Worm (Caenorhabditis elegans) whole organism, early embryonic: ENCODE measurements around the gene aex-4.

Experiments used
- B0310.2 ChIP-seq: sonication (generic microtip); optimal IDR thresholded peaks from 2 replicates; lab custom pipeline; 2016; ENCODE audit warnings: mild to moderate bottlenecking, missing genetic modification characterization, missing compliant biosample characterization
- F13C5.2 ChIP-seq: sonication (generic microtip); optimal IDR thresholded peaks from 2 replicates; lab custom pipeline; 2017; ENCODE audit warnings: mild to moderate bottlenecking, missing genetic modification characterization, inconsistent platforms, missing compliant biosample characterization
- aly-1 ChIP-seq: sonication (generic microtip); optimal IDR thresholded peaks from 2 replicates; lab custom pipeline; 2016; ENCODE audit warnings: missing genetic modification characterization, missing compliant biosample characterization
- ama-1 ChIP-seq: fragments of 150-350 bp; optimal IDR thresholded peaks from 2 replicates; lab custom pipeline; 2014
- ceh-13 ChIP-seq: fragments of 200-800 bp; sonication (Bioruptor generic); optimal IDR thresholded peaks from 2 replicates; lab custom pipeline; 2018; ENCODE audit warnings: mild to moderate bottlenecking, missing genetic modification characterization, missing compliant biosample characterization
- ceh-36 ChIP-seq: sonication (generic microtip); optimal IDR thresholded peaks from 2 replicates; lab custom pipeline; 2016; ENCODE audit warnings: missing genetic modification characterization, inconsistent platforms, missing compliant biosample characterization
- ets-7 ChIP-seq: sonication (generic microtip); optimal IDR thresholded peaks from 2 replicates; lab custom pipeline; 2016; ENCODE audit warnings: missing genotype, missing genetic modification characterization, missing compliant biosample characterization
- flt-1 ChIP-seq: fragments of 200-800 bp; sonication (Bioruptor generic); IDR thresholded peaks from 2 replicates; pipeline ENCODE4 v1.3.6; 2022; ENCODE audit warnings: missing genetic modification characterization, missing compliant biosample characterization
- hmbx-1 ChIP-seq: sonication (generic microtip); optimal IDR thresholded peaks from 2 replicates; lab custom pipeline; 2016; ENCODE audit warnings: mild to moderate bottlenecking, missing genetic modification characterization, missing compliant biosample characterization
- hmg-4 ChIP-seq: fragments of 200-800 bp; sonication (Bioruptor generic); optimal IDR thresholded peaks from 2 replicates; lab custom pipeline; 2018; ENCODE audit warnings: mild to moderate bottlenecking, missing genetic modification characterization, missing compliant biosample characterization
- hnd-1 ChIP-seq: sonication (generic microtip); optimal IDR thresholded peaks from 2 replicates; lab custom pipeline; 2016; ENCODE audit warnings: missing genetic modification characterization, missing compliant biosample characterization
- pes-1 ChIP-seq: fragments of 200-800 bp; sonication (Bioruptor generic); IDR thresholded peaks from 2 replicates; pipeline ENCODE4 v1.3.6; 2022; ENCODE audit warnings: missing genetic modification reagents, missing genetic modification characterization, missing compliant biosample characterization
- scrt-1 ChIP-seq: fragments of 200-800 bp; sonication (Bioruptor generic); IDR thresholded peaks from 2 replicates; pipeline ENCODE4 v1.3.6; 2022; ENCODE audit warnings: missing genetic modification characterization, missing compliant biosample characterization
- sea-1 ChIP-seq: fragments of 200-800 bp; sonication (Bioruptor generic); conservative IDR thresholded peaks from 2 replicates; pipeline ENCODE4 v1.3.6; 2022; ENCODE audit warnings: missing genetic modification characterization, missing compliant biosample characterization
- tbx-11 ChIP-seq: fragments of 200-800 bp; sonication (Bioruptor generic); IDR thresholded peaks from 2 replicates; pipeline ENCODE4 v1.3.6; 2022; ENCODE audit warnings: missing genetic modification characterization, missing compliant biosample characterization
- tbx-37 ChIP-seq: fragments of 200-800 bp; sonication (Bioruptor generic); conservative IDR thresholded peaks from 2 replicates; pipeline ENCODE4 v1.3.6; 2022; ENCODE audit warnings: missing genetic modification reagents, missing genetic modification characterization, missing compliant biosample characterization
- tra-4 ChIP-seq: sonication (generic microtip); optimal IDR thresholded peaks from 2 replicates; lab custom pipeline; 2017; ENCODE audit warnings: missing genetic modification characterization, missing compliant biosample characterization

Gene aex-4

ce11 chrX:3759345-3759744 lies 30.3 kb downstream of the aex-4 start, which contains the start of gene T14G12.6:
T14G12.6 (minus strand) TSS chrX:3759445.
- TF ChIP-seq B0310.2 (tag; lab: Kevin White, UChicago) = no peak
- TF ChIP-seq F13C5.2 (tag; lab: Kevin White, UChicago) = no peak
- TF ChIP-seq ceh-13 (GFP tag; lab: Kevin White, UChicago) = no peak
- no peak for TF ChIP-seq scrt-1 (GFP tag; lab: Robert Waterston, UW)

- TF ChIP-seq tra-4 (tag; lab: Kevin White, UChicago) (no peak), scrt-1 (GFP tag; lab: Robert Waterston, UW) (0 out of 2 replicates have a peak, but pooled peaks have one; percentile 58)
Measured at ce11 chrX:3759820-3760219, 30.7 kb downstream of the aex-4 start.

ce11 chrX:3762410-3762809 lies 33.3 kb downstream of the aex-4 start, which contains the start of gene T14G12.11:
T14G12.11 (minus strand) TSS chrX:3762547.
- TF ChIP-seq tbx-37 (GFP tag; lab: Robert Waterston, UW) (no peak), tra-4 (tag; lab: Kevin White, UChicago) (no peak), hmg-4 (GFP tag; lab: Kevin White, UChicago) (no peak), ets-7 (tag; lab: Kevin White, UChicago) (no peak), B0310.2 (tag; lab: Kevin White, UChicago) (no peak), ceh-13 (GFP tag; lab: Kevin White, UChicago) (no peak), F13C5.2 (tag; lab: Kevin White, UChicago) (no peak), aly-1 (tag; lab: Kevin White, UChicago) (no peak), flt-1 (GFP tag; lab: Robert Waterston, UW) (no peak), hnd-1 (tag; lab: Kevin White, UChicago) (no peak), pes-1 (GFP tag; lab: Robert Waterston, UW) (no peak), hmbx-1 (tag; lab: Kevin White, UChicago) (no peak), sea-1 (GFP tag; lab: Robert Waterston, UW) (no peak), ama-1 (no peak)

ce11 chrX:3764295-3764694 lies 35.2 kb downstream of the aex-4 start, which contains the start of gene F47B7.3:
F47B7.3 (minus strand) TSS chrX:3764395.
- TF ChIP-seq F13C5.2 (tag; lab: Kevin White, UChicago) (no peak), scrt-1 (GFP tag; lab: Robert Waterston, UW) (no peak), ceh-36 (tag; lab: Kevin White, UChicago) (no peak), hmbx-1 (tag; lab: Kevin White, UChicago) (no peak), aly-1 (tag; lab: Kevin White, UChicago) (no peak), ceh-13 (GFP tag; lab: Kevin White, UChicago) (no peak), B0310.2 (tag; lab: Kevin White, UChicago) (no peak), tra-4 (tag; lab: Kevin White, UChicago) (no peak), tbx-37 (GFP tag; lab: Robert Waterston, UW) (no peak), hnd-1 (tag; lab: Kevin White, UChicago) (no peak), tbx-11 (GFP tag; lab: Robert Waterston, UW) (no peak), sea-1 (GFP tag; lab: Robert Waterston, UW) (no peak)

ce11 chrX:3766552-3766951 lies 37.5 kb downstream of the aex-4 start, which contains the start of gene F47B7.4:
F47B7.4 (minus strand) TSS chrX:3766652.
- TF ChIP-seq ceh-13 (GFP tag; lab: Kevin White, UChicago) (no peak), ceh-36 (tag; lab: Kevin White, UChicago) (no peak), ama-1 (no peak), hnd-1 (tag; lab: Kevin White, UChicago) (no peak), sea-1 (GFP tag; lab: Robert Waterston, UW) (no peak), B0310.2 (tag; lab: Kevin White, UChicago) (no peak), F13C5.2 (tag; lab: Kevin White, UChicago) (no peak), hmg-4 (GFP tag; lab: Kevin White, UChicago) (no peak), flt-1 (GFP tag; lab: Robert Waterston, UW) (no peak), pes-1 (GFP tag; lab: Robert Waterston, UW) (no peak), tbx-37 (GFP tag; lab: Robert Waterston, UW) (no peak), hmbx-1 (tag; lab: Kevin White, UChicago) (no peak), tbx-11 (GFP tag; lab: Robert Waterston, UW) (no peak), tra-4 (tag; lab: Kevin White, UChicago) (no peak), ets-7 (tag; lab: Kevin White, UChicago) (no peak), aly-1 (tag; lab: Kevin White, UChicago) (no peak)

- TF ChIP-seq ama-1 = no peak
- TF ChIP-seq tra-4 (tag; lab: Kevin White, UChicago) = no peak
- TF ChIP-seq tbx-11 (GFP tag; lab: Robert Waterston, UW) = no peak
- TF ChIP-seq ceh-36 (tag; lab: Kevin White, UChicago) = no peak
- no peak for TF ChIP-seq hmbx-1 (tag; lab: Kevin White, UChicago)
- TF ChIP-seq flt-1 (GFP tag; lab: Robert Waterston, UW) = no peak
- TF ChIP-seq ets-7 (tag; lab: Kevin White, UChicago) = no peak
- TF ChIP-seq hnd-1 (tag; lab: Kevin White, UChicago) = no peak
- no peak for TF ChIP-seq aly-1 (tag; lab: Kevin White, UChicago)
- no peak for TF ChIP-seq F13C5.2 (tag; lab: Kevin White, UChicago)
- no peak for TF ChIP-seq ceh-13 (GFP tag; lab: Kevin White, UChicago)
Measured at ce11 chrX:3768717-3769116, 39.6 kb downstream of the aex-4 start, which contains the start of gene F47B7.5. F47B7.5 (minus strand) TSS chrX:3768817.

- no peak for TF ChIP-seq B0310.2 (tag; lab: Kevin White, UChicago)
- no peak for TF ChIP-seq tbx-11 (GFP tag; lab: Robert Waterston, UW)
- TF ChIP-seq pes-1 (GFP tag; lab: Robert Waterston, UW) = peak; percentile 16; the same call in 1 of the 2 replicates
- peak; percentile 8 for TF ChIP-seq F13C5.2 (tag; lab: Kevin White, UChicago)
- TF ChIP-seq ceh-13 (GFP tag; lab: Kevin White, UChicago) = no peak
Measured at ce11 chrX:3772405-3772804, 43.3 kb downstream of the aex-4 start, which contains the start of gene F47B7.2. F47B7.2 (plus strand) TSS chrX:3772762.
